Worm (Caenorhabditis elegans) whole organism, early embryonic: ENCODE results near the gene nas-38.

Experiments used
- B0310.2 ChIP-seq: sonication (generic microtip); optimal IDR thresholded peaks from 2 replicates; lab custom pipeline; 2016; ENCODE audit warnings: mild to moderate bottlenecking, missing genetic modification characterization, missing compliant biosample characterization
- F13C5.2 ChIP-seq: sonication (generic microtip); optimal IDR thresholded peaks from 2 replicates; lab custom pipeline; 2017; ENCODE audit warnings: mild to moderate bottlenecking, missing genetic modification characterization, inconsistent platforms, missing compliant biosample characterization
- aly-1 ChIP-seq: sonication (generic microtip); optimal IDR thresholded peaks from 2 replicates; lab custom pipeline; 2016; ENCODE audit warnings: missing genetic modification characterization, missing compliant biosample characterization
- ama-1 ChIP-seq: fragments of 150-350 bp; optimal IDR thresholded peaks from 2 replicates; lab custom pipeline; 2014
- ceh-13 ChIP-seq: fragments of 200-800 bp; sonication (Bioruptor generic); optimal IDR thresholded peaks from 2 replicates; lab custom pipeline; 2018; ENCODE audit warnings: mild to moderate bottlenecking, missing genetic modification characterization, missing compliant biosample characterization
- ceh-36 ChIP-seq: sonication (generic microtip); optimal IDR thresholded peaks from 2 replicates; lab custom pipeline; 2016; ENCODE audit warnings: missing genetic modification characterization, inconsistent platforms, missing compliant biosample characterization
- ets-7 ChIP-seq: sonication (generic microtip); optimal IDR thresholded peaks from 2 replicates; lab custom pipeline; 2016; ENCODE audit warnings: missing genotype, missing genetic modification characterization, missing compliant biosample characterization
- flt-1 ChIP-seq: fragments of 200-800 bp; sonication (Bioruptor generic); IDR thresholded peaks from 2 replicates; pipeline ENCODE4 v1.3.6; 2022; ENCODE audit warnings: missing genetic modification characterization, missing compliant biosample characterization
- hmbx-1 ChIP-seq: sonication (generic microtip); optimal IDR thresholded peaks from 2 replicates; lab custom pipeline; 2016; ENCODE audit warnings: mild to moderate bottlenecking, missing genetic modification characterization, missing compliant biosample characterization
- hmg-4 ChIP-seq: fragments of 200-800 bp; sonication (Bioruptor generic); optimal IDR thresholded peaks from 2 replicates; lab custom pipeline; 2018; ENCODE audit warnings: mild to moderate bottlenecking, missing genetic modification characterization, missing compliant biosample characterization
- hnd-1 ChIP-seq: sonication (generic microtip); optimal IDR thresholded peaks from 2 replicates; lab custom pipeline; 2016; ENCODE audit warnings: missing genetic modification characterization, missing compliant biosample characterization
- pes-1 ChIP-seq: fragments of 200-800 bp; sonication (Bioruptor generic); IDR thresholded peaks from 2 replicates; pipeline ENCODE4 v1.3.6; 2022; ENCODE audit warnings: missing genetic modification reagents, missing genetic modification characterization, missing compliant biosample characterization
- scrt-1 ChIP-seq: fragments of 200-800 bp; sonication (Bioruptor generic); IDR thresholded peaks from 2 replicates; pipeline ENCODE4 v1.3.6; 2022; ENCODE audit warnings: missing genetic modification characterization, missing compliant biosample characterization
- sea-1 ChIP-seq: fragments of 200-800 bp; sonication (Bioruptor generic); conservative IDR thresholded peaks from 2 replicates; pipeline ENCODE4 v1.3.6; 2022; ENCODE audit warnings: missing genetic modification characterization, missing compliant biosample characterization
- tbx-11 ChIP-seq: fragments of 200-800 bp; sonication (Bioruptor generic); IDR thresholded peaks from 2 replicates; pipeline ENCODE4 v1.3.6; 2022; ENCODE audit warnings: missing genetic modification characterization, missing compliant biosample characterization
- tbx-37 ChIP-seq: fragments of 200-800 bp; sonication (Bioruptor generic); conservative IDR thresholded peaks from 2 replicates; pipeline ENCODE4 v1.3.6; 2022; ENCODE audit warnings: missing genetic modification reagents, missing genetic modification characterization, missing compliant biosample characterization
- tra-4 ChIP-seq: sonication (generic microtip); optimal IDR thresholded peaks from 2 replicates; lab custom pipeline; 2017; ENCODE audit warnings: missing genetic modification characterization, missing compliant biosample characterization

nas-38 gene

ce11 chrX:593910-594447 is 36.0 kb downstream of the nas-38 start, which contains the start of gene F13C5.2:
Gene F13C5.2, plus strand, starts transcription at chrX:593960.
- TF ChIP-seq F13C5.2 (tag; lab: Kevin White, UChicago) (no peak), hmbx-1 (tag; lab: Kevin White, UChicago) (no peak), flt-1 (GFP tag; lab: Robert Waterston, UW) (no peak), ets-7 (no peak), sea-1 (GFP tag; lab: Robert Waterston, UW) (no peak), tbx-11 (GFP tag; lab: Robert Waterston, UW) (no peak), B0310.2 (tag; lab: Kevin White, UChicago) (no peak), aly-1 (tag; lab: Kevin White, UChicago) (no peak)

ce11 chrX:599476-599875 is 41.5 kb downstream of the nas-38 start, which contains the start of gene F13C5.3:
Gene F13C5.3, minus strand, starts transcription at chrX:599576.
- no peak for TF ChIP-seq hnd-1
- TF ChIP-seq ceh-36 (tag; lab: Kevin White, UChicago) = peak; percentile 41

- TF ChIP-seq hnd-1 = no peak
- TF ChIP-seq tra-4 (tag; lab: Kevin White, UChicago) = no peak
- TF ChIP-seq hmbx-1 (tag; lab: Kevin White, UChicago) = no peak
- no peak for TF ChIP-seq F13C5.2 (tag; lab: Kevin White, UChicago)
- no peak for TF ChIP-seq hmg-4 (GFP tag; lab: Kevin White, UChicago)
- no peak for TF ChIP-seq sea-1 (GFP tag; lab: Robert Waterston, UW)
These were observed 42.7 kb downstream of the nas-38 start for ce11 chrX:600671-601070.

ce11 chrX:601340-601757 is 43.4 kb downstream of the nas-38 start:
- TF ChIP-seq tra-4 (tag; lab: Kevin White, UChicago) (no peak), B0310.2 (tag; lab: Kevin White, UChicago) (no peak), sea-1 (GFP tag; lab: Robert Waterston, UW) (no peak), tbx-37 (GFP tag; lab: Robert Waterston, UW) (no peak), tbx-11 (GFP tag; lab: Robert Waterston, UW) (no peak), hmg-4 (GFP tag; lab: Kevin White, UChicago) (peak; percentile 86), hnd-1 (no peak), pes-1 (GFP tag; lab: Robert Waterston, UW) (no peak; the same call in 1 of the 2 replicates), aly-1 (tag; lab: Kevin White, UChicago) (peak; percentile 73), flt-1 (GFP tag; lab: Robert Waterston, UW) (0 out of 2 replicates have a peak, but pooled peaks have one; percentile 8), F13C5.2 (tag; lab: Kevin White, UChicago) (peak; percentile 94), scrt-1 (GFP tag; lab: Robert Waterston, UW) (no peak)

- no peak for TF ChIP-seq ceh-36 (tag; lab: Kevin White, UChicago)
- TF ChIP-seq flt-1 (GFP tag; lab: Robert Waterston, UW) = no peak
- no peak for TF ChIP-seq tbx-37 (GFP tag; lab: Robert Waterston, UW)
- TF ChIP-seq aly-1 (tag; lab: Kevin White, UChicago) = no peak
- TF ChIP-seq sea-1 (GFP tag; lab: Robert Waterston, UW) = no peak
- no peak for TF ChIP-seq ama-1
- TF ChIP-seq ets-7 = no peak
- TF ChIP-seq hnd-1 = no peak
- no peak for TF ChIP-seq ceh-13 (GFP tag; lab: Kevin White, UChicago)
- no peak for TF ChIP-seq pes-1 (GFP tag; lab: Robert Waterston, UW)
- TF ChIP-seq hmg-4 (GFP tag; lab: Kevin White, UChicago) = no peak
- TF ChIP-seq F13C5.2 (tag; lab: Kevin White, UChicago) = no peak
- TF ChIP-seq tbx-11 (GFP tag; lab: Robert Waterston, UW) = no peak
- no peak for TF ChIP-seq B0310.2 (tag; lab: Kevin White, UChicago)
- TF ChIP-seq scrt-1 (GFP tag; lab: Robert Waterston, UW) = no peak
- TF ChIP-seq hmbx-1 (tag; lab: Kevin White, UChicago) = no peak
- no peak for TF ChIP-seq tra-4 (tag; lab: Kevin White, UChicago)
These were observed 43.9 kb downstream of the nas-38 start, which contains the start of gene F13C5.1 for ce11 chrX:601860-602259. Gene F13C5.1, plus strand, starts transcription at chrX:602160.

ce11 chrX:608392-608791 is 50.4 kb downstream of the nas-38 start, which contains the start of gene F13C5.5:
Gene F13C5.5, minus strand, starts transcription at chrX:608492.
- TF ChIP-seq hnd-1 (no peak), B0310.2 (tag; lab: Kevin White, UChicago) (no peak), scrt-1 (GFP tag; lab: Robert Waterston, UW) (no peak), aly-1 (tag; lab: Kevin White, UChicago) (no peak), hmg-4 (GFP tag; lab: Kevin White, UChicago) (no peak), ceh-13 (GFP tag; lab: Kevin White, UChicago) (no peak), hmbx-1 (tag; lab: Kevin White, UChicago) (no peak)

ce11 chrX:609553-609952 is 51.6 kb downstream of the nas-38 start:
- no peak for TF ChIP-seq F13C5.2 (tag; lab: Kevin White, UChicago)
- TF ChIP-seq tra-4 (tag; lab: Kevin White, UChicago) = no peak
- no peak for TF ChIP-seq pes-1 (GFP tag; lab: Robert Waterston, UW)
- no peak for TF ChIP-seq hmg-4 (GFP tag; lab: Kevin White, UChicago)
- no peak for TF ChIP-seq ceh-13 (GFP tag; lab: Kevin White, UChicago)
- no peak for TF ChIP-seq sea-1 (GFP tag; lab: Robert Waterston, UW)
- TF ChIP-seq aly-1 (tag; lab: Kevin White, UChicago) = no peak

ce11 chrX:612783-613182 is 54.8 kb downstream of the nas-38 start:
- TF ChIP-seq sea-1 (GFP tag; lab: Robert Waterston, UW) = no peak
- no peak for TF ChIP-seq pes-1 (GFP tag; lab: Robert Waterston, UW)
- no peak for TF ChIP-seq hmbx-1 (tag; lab: Kevin White, UChicago)
- no peak for TF ChIP-seq tra-4 (tag; lab: Kevin White, UChicago)
- no peak for TF ChIP-seq ceh-36 (tag; lab: Kevin White, UChicago)
- TF ChIP-seq ama-1 = no peak
- no peak for TF ChIP-seq B0310.2 (tag; lab: Kevin White, UChicago)
- no peak for TF ChIP-seq hnd-1
- no peak for TF ChIP-seq flt-1 (GFP tag; lab: Robert Waterston, UW)
- no peak for TF ChIP-seq tbx-11 (GFP tag; lab: Robert Waterston, UW)
- TF ChIP-seq hmg-4 (GFP tag; lab: Kevin White, UChicago) = no peak
- TF ChIP-seq scrt-1 (GFP tag; lab: Robert Waterston, UW) = no peak
- no peak for TF ChIP-seq aly-1 (tag; lab: Kevin White, UChicago)
- no peak for TF ChIP-seq ceh-13 (GFP tag; lab: Kevin White, UChicago)
- TF ChIP-seq tbx-37 (GFP tag; lab: Robert Waterston, UW) = no peak
